Fruit fly (Drosophila melanogaster): ENCODE measurements around the gene dre4.

dre4 gene

DNA sequence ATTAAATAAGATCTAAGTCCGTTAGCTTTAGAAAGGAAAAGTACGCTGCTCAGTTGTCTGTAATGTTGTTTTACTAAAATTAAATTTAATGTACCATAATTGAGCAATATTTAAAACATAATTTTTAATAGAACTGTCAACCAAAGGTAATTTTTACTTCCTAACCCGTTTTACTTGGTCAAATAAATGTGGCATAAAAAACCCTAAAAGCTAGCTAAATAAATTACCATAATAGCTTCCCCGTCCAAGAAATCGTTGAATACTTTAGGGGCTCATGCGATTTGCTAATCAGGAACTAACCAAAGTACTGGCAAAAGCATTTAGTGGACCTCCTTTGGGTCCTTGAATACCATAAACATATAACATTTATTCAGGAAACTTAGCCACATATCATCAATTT is 25.6 kb downstream of the dre4 start:
- no peak for TF ChIP-seq noc (tag; optimal IDR thresholded peaks at IDR 0.05)

dm6 chr3L:1844600-1844999 is 31.5 kb downstream of the dre4 start:
- no peak for TF ChIP-seq noc (tag; optimal IDR thresholded peaks at IDR 0.05)

- no peak for TF ChIP-seq noc (tag; optimal IDR thresholded peaks at IDR 0.05)
Observed at dm6 chr3L:1841984-1842383, 34.1 kb downstream of the dre4 start, which contains the start of gene Cpr62Bc. Gene Cpr62Bc, minus strand, starts transcription at chr3L:1842084.

DNA sequence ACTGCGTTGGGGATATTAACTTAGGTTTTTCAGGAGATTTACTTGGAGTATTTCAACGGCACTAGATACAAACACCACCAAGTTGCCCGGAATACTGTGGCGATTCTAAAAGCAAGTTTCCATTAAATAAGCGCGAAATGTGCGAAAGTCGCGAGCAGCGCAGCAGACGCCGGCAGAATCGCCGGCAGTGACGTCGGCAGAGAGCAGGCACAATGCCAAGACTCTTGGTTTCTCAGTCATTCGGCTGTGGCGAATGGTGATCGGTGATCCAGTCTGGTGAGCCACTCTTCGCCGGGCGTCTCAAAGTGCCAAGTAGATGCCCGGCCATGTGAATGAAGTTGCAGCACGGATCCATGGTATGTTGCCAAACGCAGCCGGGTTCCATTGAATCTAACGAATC is 41.0 kb downstream of the dre4 start, which contains the start of gene Cpr62Bb:
Gene Cpr62Bb (minus strand): TSS at position 101 of the 400 bp plus-strand sequence.
- no peak for TF ChIP-seq noc (tag; optimal IDR thresholded peaks at IDR 0.05)

- no peak for TF ChIP-seq noc (tag; optimal IDR thresholded peaks at IDR 0.05)
Observed at dm6 chr3L:1831753-1832268, 44.3 kb downstream of the dre4 start, which contains the start of gene Cpr62Ba. Gene Cpr62Ba, minus strand, starts transcription at chr3L:1831783.

DNA sequence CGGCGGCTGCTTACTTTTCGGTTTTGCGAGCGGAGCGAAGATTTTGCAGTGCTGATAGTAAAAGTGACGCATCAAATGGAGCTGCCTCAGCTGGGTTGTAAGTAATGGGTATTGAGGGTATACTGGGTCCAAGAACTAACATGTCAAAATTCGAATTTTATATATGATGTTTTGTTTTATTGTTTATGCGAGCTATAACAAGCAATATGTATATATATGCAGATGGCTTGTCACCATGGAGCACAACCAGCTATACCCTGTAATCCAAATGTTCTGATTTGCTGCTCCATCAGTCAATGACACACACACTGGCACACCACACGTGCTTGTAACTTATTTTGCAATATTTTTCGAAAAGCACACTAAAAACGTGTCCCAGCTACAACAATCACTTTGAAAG is 46.6 kb downstream of the dre4 start:
- TF ChIP-seq noc (tag; optimal IDR thresholded peaks at IDR 0.05) = no peak

dm6 chr3L:1827809-1828371 is 48.2 kb downstream of the dre4 start:
- TF ChIP-seq noc (tag; optimal IDR thresholded peaks at IDR 0.05) = no peak

dm6 chr3L:1822365-1822764 is 53.7 kb downstream of the dre4 start:
- no peak for TF ChIP-seq noc (tag; optimal IDR thresholded peaks at IDR 0.05)
